Fruit fly (Drosophila melanogaster): ENCODE data around the gene CG14860.

Gene CG14860

DNA sequence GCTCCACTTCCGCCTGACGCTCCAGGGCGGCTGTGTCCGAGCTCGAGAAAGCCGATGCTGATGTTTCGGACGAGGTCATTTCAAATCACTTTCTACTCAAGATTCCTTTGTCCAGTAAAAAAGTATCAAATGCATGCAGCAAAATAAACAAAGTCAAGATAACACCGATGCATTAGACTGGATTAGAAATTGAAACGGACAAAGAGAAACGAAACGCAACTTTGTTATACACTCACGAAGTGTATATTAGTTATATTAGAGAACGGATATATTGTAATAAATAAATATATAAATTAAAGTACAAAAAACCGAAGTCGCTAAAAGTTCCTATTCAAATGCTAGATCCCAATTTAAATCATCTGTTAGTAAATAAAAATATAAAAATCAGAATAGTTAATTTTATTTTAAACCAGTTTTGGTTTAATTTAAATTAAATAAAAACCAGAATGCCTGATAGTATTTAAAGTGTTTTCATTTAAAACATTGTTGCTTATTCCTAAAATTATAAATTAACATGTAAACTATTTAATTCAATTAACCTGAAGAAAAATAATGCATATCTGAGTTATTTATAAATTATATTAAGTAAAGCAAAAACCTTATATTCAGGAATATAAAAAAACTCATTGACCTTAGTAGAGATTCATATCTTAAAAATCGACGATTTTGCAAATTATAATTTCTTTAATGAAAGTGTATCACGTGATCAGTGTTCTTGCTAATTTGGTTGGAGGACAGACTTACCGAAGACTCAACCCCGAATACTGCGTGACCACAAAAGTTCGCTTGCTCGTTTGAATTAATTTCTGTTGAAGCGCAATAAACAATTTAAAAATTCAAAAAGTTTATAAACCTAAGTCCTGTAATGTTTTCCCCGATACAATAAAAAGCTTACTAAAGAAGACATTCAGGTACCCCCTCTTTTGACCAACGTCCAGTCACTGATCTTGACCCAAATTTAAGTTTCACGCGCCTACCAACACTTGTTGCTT lies 497 bp upstream of the CG14860 start, which contains the start of gene Dph2 (continued):
- TF ChIP-seq danr (GFP tag; IDR thresholded peaks at IDR 0.05) (peak; percentile 47; the same call in 1 of the 2 replicates), pan (optimal IDR thresholded peaks at IDR 0.05) (no peak), pan (GFP tag; optimal IDR thresholded peaks at IDR 0.05 in 1 of 2, IDR thresholded peaks at IDR 0.05 in 1 of 2) (peak in 1 of 2 experiments; percentile 86), grn (GFP tag; optimal IDR thresholded peaks at IDR 0.05) (no peak), zfh2 (GFP tag; optimal IDR thresholded peaks at IDR 0.05) (peak; percentile 21), hth (optimal IDR thresholded peaks at IDR 0.05) (no peak), gfzf (GFP tag; optimal IDR thresholded peaks at IDR 0.05) (peak; percentile 61), Lpt (GFP tag; optimal IDR thresholded peaks at IDR 0.05) (no peak), B-H2 (GFP tag; optimal IDR thresholded peaks at IDR 0.05) (peak; percentile 50), CG31365 (tag; optimal IDR thresholded peaks at IDR 0.05) (no peak), Sox102F (GFP tag; optimal IDR thresholded peaks at IDR 0.05) (peak; percentile 85), Pdp1 (GFP tag; optimal IDR thresholded peaks at IDR 0.05) (peak; percentile 26 to 39), pum (GFP tag; optimal IDR thresholded peaks at IDR 0.05) (peak; percentile 30), nau (GFP tag; optimal IDR thresholded peaks at IDR 0.05) (no peak), pita (GFP tag; optimal IDR thresholded peaks at IDR 0.05) (peak; percentile 83), YL-1 (GFP tag; optimal IDR thresholded peaks at IDR 0.05) (peak; percentile 25), CG7556 (GFP tag; optimal IDR thresholded peaks at IDR 0.05) (peak; percentile 40), Kr (GFP tag; optimal IDR thresholded peaks at IDR 0.05) (no peak), Six4 (GFP tag; optimal IDR thresholded peaks at IDR 0.05) (peak; percentile 44), CG12391 (tag; optimal IDR thresholded peaks at IDR 0.05) (peak; percentile 86), CG3995 (GFP tag; optimal IDR thresholded peaks at IDR 0.05) (peak; percentile 89), CG3163 (GFP tag; optimal IDR thresholded peaks at IDR 0.05) (no peak), CG2875 (GFP tag; optimal IDR thresholded peaks at IDR 0.05) (no peak), Ada2b (GFP tag; IDR thresholded peaks at IDR 0.05) (peak; percentile 75), Sox100B (GFP tag; optimal IDR thresholded peaks at IDR 0.05) (peak; percentile 79), CG11696 (GFP tag; IDR thresholded peaks at IDR 0.05) (peak; percentile 65), NC2β (GFP tag; optimal IDR thresholded peaks at IDR 0.05) (no peak), Hr51 (GFP tag; optimal IDR thresholded peaks at IDR 0.05) (peak in 1 of 2 experiments; percentile 87), CG17829 (tag; optimal IDR thresholded peaks at IDR 0.05) (peak; percentile 86), NC2α (GFP tag; optimal IDR thresholded peaks at IDR 0.05) (no peak), cato (GFP tag; optimal IDR thresholded peaks at IDR 0.05; ENCODE audit: borderline replicate concordance) (no peak), B-H1 (GFP tag; IDR thresholded peaks at IDR 0.05) (peak; percentile 67), CG4854 (GFP tag; optimal IDR thresholded peaks at IDR 0.05) (peak; percentile 11), salm (tag; optimal IDR thresholded peaks at IDR 0.05) (peak; percentile 41), cwo (GFP tag; optimal IDR thresholded peaks at IDR 0.05) (peak; percentile 59), CG18764 (GFP tag; optimal IDR thresholded peaks at IDR 0.05) (peak; percentile 32), CG17186 (GFP tag; optimal IDR thresholded peaks at IDR 0.05) (peak; percentile 62), fu2 (GFP tag; optimal IDR thresholded peaks at IDR 0.05) (peak; percentile 17), lmd (GFP tag; IDR thresholded peaks at IDR 0.05) (peak; percentile 80), usp (GFP tag; optimal IDR thresholded peaks at IDR 0.05) (no peak), E2f2 (GFP tag; IDR thresholded peaks at IDR 0.05) (peak; percentile 84), bsh (GFP tag; optimal IDR thresholded peaks at IDR 0.05) (peak in 1 of 2 experiments; percentile 77), Lim3 (GFP tag; IDR thresholded peaks at IDR 0.05) (no peak), vfl (GFP tag; optimal IDR thresholded peaks at IDR 0.05) (peak; percentile 34), CG18619 (GFP tag; optimal IDR thresholded peaks at IDR 0.05) (peak; percentile 56), CG18011 (GFP tag; optimal IDR thresholded peaks at IDR 0.05) (no peak), Doc2 (GFP tag; IDR thresholded peaks at IDR 0.05) (no peak), Taf1 (GFP tag; IDR thresholded peaks at IDR 0.05) (peak; percentile 18; the same call in 1 of the 2 replicates), CG8924 (tag; optimal IDR thresholded peaks at IDR 0.05) (peak; percentile 91)

Measured in whole organism, embryonic.